Worm (Caenorhabditis elegans) whole organism, L2 larva: Measurements from ENCODE around the gene lido-11.

ENCODE experiments used
- ceh-82 ChIP-seq: fragments of 150-350 bp; optimal IDR thresholded peaks from 2 replicates; lab custom pipeline; 2014; ENCODE audit warnings: missing biosample characterization, missing genetic modification characterization
- lin-13 ChIP-seq: fragments of 150-350 bp; optimal IDR thresholded peaks from 2 replicates; lab custom pipeline; 2014; ENCODE audit warnings: missing biosample characterization, missing genetic modification reagents, missing genetic modification characterization
- mdl-1 ChIP-seq, 2 experiments: fragments of 150-350 bp in 1 of 2; sonication (generic microtip) in 1 of 2; optimal IDR thresholded peaks; 2 replicates each; lab custom pipeline; 2017; ENCODE audit warnings: missing biosample characterization in 2 of 2, missing genetic modification characterization in 2 of 2

DNA sequence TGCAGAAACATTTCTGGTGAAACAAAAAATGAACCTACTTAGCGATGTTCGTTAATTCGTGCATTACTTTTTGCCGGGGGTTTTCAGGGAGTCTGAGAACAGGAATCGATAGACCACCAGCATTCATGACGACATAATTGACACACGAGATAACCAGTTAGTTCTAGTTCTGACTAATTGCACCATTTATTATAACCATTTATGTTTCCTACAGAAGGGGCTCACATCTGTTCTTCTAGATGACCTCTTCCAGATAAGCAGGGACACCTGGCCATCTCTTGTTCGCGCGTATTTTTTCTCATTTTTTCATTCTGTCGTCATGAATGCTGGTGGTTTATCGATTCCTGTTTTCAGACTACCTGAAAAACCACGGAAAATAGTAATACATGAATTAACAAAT lies 4.6 kb downstream of the lido-11 start, which contains the start of gene sdz-5:
- TF ChIP-seq ceh-82 (tag; lab: Kevin White, UChicago) (no peak), lin-13 (no peak), mdl-1 (tag; optimal IDR thresholded peaks at IDR 0.05; lab: Kevin White, UChicago) (no peak)
